Worm (Caenorhabditis elegans) whole organism, young adult: Measurements from ENCODE around the gene C36E8.6.

Experiments
- B0035.1 ChIP-seq: sonication (generic microtip); optimal IDR thresholded peaks from 2 replicates; lab custom pipeline; 2016; ENCODE audit warnings: missing genetic modification characterization, mild to moderate bottlenecking, missing compliant biosample characterization, missing genotype, missing genetic modification reagents
- B0336.3 ChIP-seq: fragments of 200-800 bp; sonication (Bioruptor generic); IDR thresholded peaks from 2 replicates; pipeline ENCODE4 v1.3.6; 2022; ENCODE audit warnings: missing genetic modification characterization, missing compliant biosample characterization
- C17E4.6 ChIP-seq: fragments of 200-800 bp; sonication (Bioruptor generic); IDR thresholded peaks from 2 replicates; pipeline ENCODE4 v1.3.6; 2022; ENCODE audit warnings: missing genetic modification reagents, missing genetic modification characterization, missing compliant biosample characterization
- F22D6.2 ChIP-seq: sonication (generic microtip); optimal IDR thresholded peaks from 2 replicates; lab custom pipeline; 2016; ENCODE audit warnings: mild to moderate bottlenecking, missing genetic modification characterization, missing compliant biosample characterization
- F23B12.7 ChIP-seq: sonication (generic microtip); optimal IDR thresholded peaks from 2 replicates; lab custom pipeline; 2017; ENCODE audit warnings: missing genetic modification characterization, mild to moderate bottlenecking, missing compliant biosample characterization, antibody characterized with exemption, moderate library complexity; ENCODE audit not compliant: insufficient read depth
- F33H1.4 ChIP-seq: fragments of 200-800 bp; sonication (Bioruptor generic); IDR thresholded peaks from 2 replicates; pipeline ENCODE4 v1.3.6; 2022; ENCODE audit warnings: missing genetic modification reagents, missing genetic modification characterization, missing compliant biosample characterization
- F39B2.1 ChIP-seq: fragments of 200-800 bp; sonication (Bioruptor generic); IDR thresholded peaks from 2 replicates; pipeline ENCODE4 v1.3.6; 2022; ENCODE audit warnings: missing genetic modification reagents, missing genetic modification characterization, missing compliant biosample characterization
- K12H6.12 ChIP-seq: fragments of 200-800 bp; sonication (Bioruptor generic); optimal IDR thresholded peaks from 2 replicates; lab custom pipeline; 2018; ENCODE audit warnings: mild to moderate bottlenecking, missing genetic modification characterization, missing compliant biosample characterization
- T26A5.8 ChIP-seq: sonication (generic microtip); optimal IDR thresholded peaks from 2 replicates; lab custom pipeline; 2016; ENCODE audit warnings: missing genetic modification characterization, missing compliant biosample characterization
- Y53F4B.3 ChIP-seq: fragments of 200-800 bp; sonication (Bioruptor generic); IDR thresholded peaks from 2 replicates; pipeline ENCODE4 v1.3.6; 2022; ENCODE audit warnings: missing genetic modification reagents, missing genetic modification characterization, missing compliant biosample characterization
- Y67H2A.10 ChIP-seq: fragments of 200-800 bp; sonication (Bioruptor generic); conservative IDR thresholded peaks from 2 replicates; pipeline ENCODE4 v1.3.6; 2022; ENCODE audit warnings: missing genetic modification reagents, missing genetic modification characterization, missing compliant biosample characterization
- aptf-2 ChIP-seq: fragments of 200-800 bp; sonication (Bioruptor generic); conservative IDR thresholded peaks from 2 replicates; pipeline ENCODE4 v1.3.6; 2022; ENCODE audit warnings: missing genetic modification reagents, missing genetic modification characterization, missing compliant biosample characterization
- atf-7 ChIP-seq: sonication (generic microtip); optimal IDR thresholded peaks from 2 replicates; lab custom pipeline; 2017; ENCODE audit warnings: mild to moderate bottlenecking, missing genetic modification characterization, missing compliant biosample characterization
- athp-1 ChIP-seq: sonication (generic microtip); optimal IDR thresholded peaks from 2 replicates; lab custom pipeline; 2017; ENCODE audit warnings: mild to moderate bottlenecking, missing genetic modification characterization, missing compliant biosample characterization
- bed-1 ChIP-seq: fragments of 200-800 bp; sonication (Bioruptor generic); IDR thresholded peaks from 2 replicates; pipeline ENCODE4 v1.3.6; 2022; ENCODE audit warnings: missing genetic modification reagents, missing genetic modification characterization, missing compliant biosample characterization
- ccch-3 ChIP-seq: fragments of 200-800 bp; sonication (Bioruptor generic); optimal IDR thresholded peaks from 2 replicates; lab custom pipeline; 2018; ENCODE audit warnings: mild to moderate bottlenecking, missing genetic modification characterization, missing compliant biosample characterization
- dox-1 ChIP-seq: fragments of 200-800 bp; sonication (Bioruptor generic); IDR thresholded peaks from 2 replicates; pipeline ENCODE4 v1.3.6; 2022; ENCODE audit warnings: missing genetic modification reagents, missing genetic modification characterization, missing compliant biosample characterization
- egl-18 ChIP-seq: fragments of 200-800 bp; sonication (Bioruptor generic); IDR thresholded peaks from 2 replicates; pipeline ENCODE4 v1.3.6; 2022; ENCODE audit warnings: missing genetic modification reagents, missing genetic modification characterization, missing compliant biosample characterization
- egl-44 ChIP-seq: fragments of 200-800 bp; sonication (Bioruptor generic); IDR thresholded peaks from 2 replicates; pipeline ENCODE4 v1.3.6; 2022; ENCODE audit warnings: missing genetic modification reagents, missing genetic modification characterization, missing compliant biosample characterization
- ekl-4 ChIP-seq: fragments of 200-800 bp; sonication (Bioruptor generic); IDR thresholded peaks from 2 replicates; pipeline ENCODE4 v1.3.6; 2022; ENCODE audit warnings: missing genetic modification reagents, missing genetic modification characterization, missing compliant biosample characterization
- ets-4 ChIP-seq: fragments of 200-800 bp; sonication (Bioruptor generic); optimal IDR thresholded peaks from 2 replicates; lab custom pipeline; 2018; ENCODE audit warnings: mild to moderate bottlenecking, missing genetic modification characterization, missing compliant biosample characterization
- hlh-12 ChIP-seq: sonication (generic microtip); optimal IDR thresholded peaks from 2 replicates; lab custom pipeline; 2016; ENCODE audit warnings: missing genetic modification characterization, missing compliant biosample characterization
- hmg-1.2 ChIP-seq: fragments of 200-800 bp; sonication (Bioruptor generic); IDR thresholded peaks from 2 replicates; pipeline ENCODE4 v1.3.6; 2022; ENCODE audit warnings: missing genetic modification reagents, missing genetic modification characterization, missing compliant biosample characterization
- hrde-1 ChIP-seq: sonication (generic microtip); optimal IDR thresholded peaks from 2 replicates; lab custom pipeline; 2016; ENCODE audit warnings: missing genetic modification characterization, mild to moderate bottlenecking, missing compliant biosample characterization, moderate library complexity, missing genotype, missing genetic modification reagents, borderline replicate concordance
- hsf-1 ChIP-seq: fragments of 200-800 bp; sonication (Bioruptor generic); IDR thresholded peaks from 2 replicates; pipeline ENCODE4 v1.3.6; 2022; ENCODE audit warnings: missing genetic modification reagents, missing genetic modification characterization, missing compliant biosample characterization
- madf-10 ChIP-seq: sonication (generic microtip); optimal IDR thresholded peaks from 2 replicates; lab custom pipeline; 2016; ENCODE audit warnings: mild to moderate bottlenecking, missing genetic modification characterization, missing compliant biosample characterization
- madf-3 ChIP-seq: fragments of 200-800 bp; sonication (Bioruptor generic); IDR thresholded peaks from 2 replicates; pipeline ENCODE4 v1.3.6; 2022; ENCODE audit warnings: missing genetic modification reagents, missing genetic modification characterization, missing compliant biosample characterization
- mes-4 ChIP-seq: sonication (generic microtip); optimal IDR thresholded peaks from 2 replicates; lab custom pipeline; 2016; ENCODE audit warnings: missing genotype, missing genetic modification characterization, missing compliant biosample characterization
- nfya-1 ChIP-seq: sonication (generic microtip); optimal IDR thresholded peaks from 2 replicates; lab custom pipeline; 2017; ENCODE audit warnings: antibody characterized with exemption, missing compliant biosample characterization, missing genetic modification characterization, borderline replicate concordance; ENCODE audit not compliant: insufficient read depth
- nfya-2 ChIP-seq: fragments of 200-800 bp; sonication (Bioruptor generic); IDR thresholded peaks from 2 replicates; pipeline ENCODE4 v1.3.6; 2022; ENCODE audit warnings: missing genetic modification reagents, missing genetic modification characterization, missing compliant biosample characterization
- nhr-179 ChIP-seq: sonication (generic microtip); optimal IDR thresholded peaks from 2 replicates; lab custom pipeline; 2016; ENCODE audit warnings: mild to moderate bottlenecking, missing genetic modification characterization, missing compliant biosample characterization
- nhr-80 ChIP-seq: sonication (generic microtip); optimal IDR thresholded peaks from 2 replicates; lab custom pipeline; 2016; ENCODE audit warnings: missing genetic modification characterization, missing compliant biosample characterization
- nhr-90 ChIP-seq: sonication (generic microtip); optimal IDR thresholded peaks from 2 replicates; lab custom pipeline; 2016; ENCODE audit warnings: missing genotype, mild to moderate bottlenecking, missing genetic modification characterization, missing compliant biosample characterization
- pha-4 ChIP-seq: fragments of 150-350 bp; sonication (generic microtip); optimal IDR thresholded peaks from 2 replicates; lab custom pipeline; 2014; ENCODE audit warnings: missing biosample characterization, missing genetic modification reagents, missing genetic modification characterization
- rpc-1 ChIP-seq, 2 experiments: fragments of 150-350 bp in 1 of 2; sonication (generic microtip) in 1 of 2; optimal IDR thresholded peaks; 2 replicates each; lab custom pipeline; 2014 to 2018; ENCODE audit warnings: missing biosample characterization in 1 of 2, missing genetic modification characterization in 1 of 2, missing genetic modification reagents in 1 of 2, missing genotype in 1 of 2
- sea-2 ChIP-seq: fragments of 200-800 bp; sonication (Bioruptor generic); IDR thresholded peaks from 2 replicates; pipeline ENCODE4 v1.3.6; 2022; ENCODE audit warnings: missing genetic modification characterization, missing compliant biosample characterization
- snpc-1.3 ChIP-seq: sonication (generic microtip); optimal IDR thresholded peaks from 2 replicates; lab custom pipeline; 2017; ENCODE audit warnings: missing genetic modification characterization, mild to moderate bottlenecking, missing compliant biosample characterization, antibody characterized with exemption, moderate library complexity, missing genotype, missing genetic modification reagents; ENCODE audit not compliant: insufficient read depth
- sptf-2 ChIP-seq: fragments of 200-800 bp; sonication (Bioruptor generic); optimal IDR thresholded peaks from 2 replicates; lab custom pipeline; 2018; ENCODE audit warnings: mild to moderate bottlenecking, missing genetic modification characterization, missing compliant biosample characterization
- tbx-9 ChIP-seq: sonication (generic microtip); optimal IDR thresholded peaks from 2 replicates; lab custom pipeline; 2016; ENCODE audit warnings: borderline replicate concordance, missing genetic modification characterization, inconsistent platforms, missing compliant biosample characterization
- unc-62 ChIP-seq: fragments of 150-350 bp; optimal IDR thresholded peaks from 2 replicates; lab custom pipeline; 2014; ENCODE audit warnings: missing biosample characterization, missing genetic modification reagents, missing genetic modification characterization
- xnd-1 ChIP-seq: sonication (generic microtip); optimal IDR thresholded peaks from 2 replicates; lab custom pipeline; 2016; ENCODE audit warnings: missing genotype, missing genetic modification reagents, missing genetic modification characterization, missing compliant biosample characterization
- ztf-18 ChIP-seq: sonication (generic microtip); optimal IDR thresholded peaks from 2 replicates; lab custom pipeline; 2016; ENCODE audit warnings: missing genotype, mild to moderate bottlenecking, missing genetic modification characterization, missing compliant biosample characterization
- ztf-25 ChIP-seq: fragments of 200-800 bp; sonication (Bioruptor generic); IDR thresholded peaks from 2 replicates; pipeline ENCODE4 v1.3.6; 2022; ENCODE audit warnings: missing genetic modification reagents, missing genetic modification characterization, missing compliant biosample characterization
- ztf-3 ChIP-seq: fragments of 200-800 bp; sonication (Bioruptor generic); optimal IDR thresholded peaks from 2 replicates; lab custom pipeline; 2018; ENCODE audit warnings: mild to moderate bottlenecking, missing genetic modification characterization, missing compliant biosample characterization
- ztf-6 ChIP-seq: fragments of 200-800 bp; sonication (Bioruptor generic); IDR thresholded peaks from 2 replicates; pipeline ENCODE4 v1.3.6; 2022; ENCODE audit warnings: missing genetic modification reagents, missing genetic modification characterization, missing compliant biosample characterization

C36E8.6 gene

ce11 chrIII:4018591-4019580 is 31.0 kb downstream of the C36E8.6 start (continued):
- no peak for TF ChIP-seq Y53F4B.3
- TF ChIP-seq bed-1 (GFP tag; lab: Robert Waterston, UW) = no peak
- TF ChIP-seq ztf-25 = no peak
- TF ChIP-seq atf-7 = no peak
- peak; percentile 88 for TF ChIP-seq nhr-80 (tag; lab: Kevin White, UChicago)
- no peak for TF ChIP-seq madf-10 (tag; lab: Kevin White, UChicago)
- no peak for TF ChIP-seq hrde-1 (tag; lab: Kevin White, UChicago)
- TF ChIP-seq hsf-1 (GFP tag; lab: Robert Waterston, UW) = peak; percentile 11; the same call in 1 of the 2 replicates
- no peak for TF ChIP-seq F33H1.4 (GFP tag; lab: Robert Waterston, UW)
- peak; percentile 51 for TF ChIP-seq dox-1 (GFP tag; lab: Robert Waterston, UW)
- TF ChIP-seq madf-3 = 0 out of 2 replicates have a peak, but pooled peaks have one; percentile 1
- no peak for TF ChIP-seq rpc-1 (optimal IDR thresholded peaks at IDR 0.05; lab: Kevin White, UChicago)
- no peak for TF ChIP-seq rpc-1 (tag; optimal IDR thresholded peaks at IDR 0.05; lab: Kevin White, UChicago)
- no peak for TF ChIP-seq tbx-9 (tag; lab: Kevin White, UChicago)
- no peak for TF ChIP-seq ccch-3
- no peak for TF ChIP-seq nhr-90 (tag; lab: Kevin White, UChicago)
- TF ChIP-seq sea-2 (GFP tag; lab: Robert Waterston, UW) = no peak
- TF ChIP-seq xnd-1 (tag; lab: Kevin White, UChicago) = no peak
- no peak for TF ChIP-seq mes-4 (tag; lab: Kevin White, UChicago)
- TF ChIP-seq athp-1 (tag; lab: Kevin White, UChicago) = no peak
- no peak for TF ChIP-seq snpc-1.3 (tag; lab: Kevin White, UChicago)
- TF ChIP-seq nfya-1 = no peak
- TF ChIP-seq, all 124 proteins: peak for 11

- TF ChIP-seq K12H6.12 (no peak), hlh-12 (tag; lab: Kevin White, UChicago) (no peak), Y67H2A.10 (GFP tag; lab: Robert Waterston, UW) (0 out of 2 replicates have a peak, but pooled peaks have one; percentile 10), ztf-6 (GFP tag; lab: Robert Waterston, UW) (0 out of 2 replicates have a peak, but pooled peaks have one; percentile 18), ccch-3 (no peak), C17E4.6 (GFP tag; lab: Robert Waterston, UW) (peak; percentile 86), egl-18 (GFP tag; lab: Robert Waterston, UW) (0 out of 2 replicates have a peak, but pooled peaks have one; percentile 7), F39B2.1 (GFP tag; lab: Robert Waterston, UW) (no peak), unc-62 (GFP tag; lab: Kevin White, UChicago) (no peak), nhr-90 (tag; lab: Kevin White, UChicago) (no peak), nfya-2 (GFP tag; lab: Robert Waterston, UW) (no peak), B0336.3 (GFP tag; lab: Robert Waterston, UW) (peak; percentile 84), nhr-179 (tag; lab: Kevin White, UChicago) (no peak), ztf-18 (tag; lab: Kevin White, UChicago) (peak; percentile 78), B0035.1 (tag; lab: Kevin White, UChicago) (no peak), aptf-2 (GFP tag; lab: Robert Waterston, UW) (no peak), ets-4 (no peak), dox-1 (GFP tag; lab: Robert Waterston, UW) (peak; percentile 92), xnd-1 (tag; lab: Kevin White, UChicago) (peak; percentile 94), T26A5.8 (tag; lab: Kevin White, UChicago) (no peak), ztf-3 (GFP tag; lab: Kevin White, UChicago) (no peak), egl-44 (GFP tag; lab: Robert Waterston, UW) (no peak), ekl-4 (GFP tag; lab: Robert Waterston, UW) (peak; percentile 88), F22D6.2 (tag; lab: Kevin White, UChicago) (no peak), pha-4 (tag; lab: Kevin White, UChicago) (no peak), sptf-2 (GFP tag; lab: Kevin White, UChicago) (no peak), ztf-25 (no peak), hmg-1.2 (GFP tag; lab: Robert Waterston, UW) (peak; percentile 69), F23B12.7 (peak; percentile 21)
Measured at ce11 chrIII:4019801-4020200, 31.9 kb downstream of the C36E8.6 start, which contains the start of gene snpc-3.4. Gene snpc-3.4, plus strand, starts transcription at chrIII:4020037.
